Worm (Caenorhabditis elegans): Measurements from ENCODE around the gene F47B8.8.
A peak's percentile ranks its signal among the peaks of the same experiment; 100 is the strongest.

The F47B8.8 gene

DNA sequence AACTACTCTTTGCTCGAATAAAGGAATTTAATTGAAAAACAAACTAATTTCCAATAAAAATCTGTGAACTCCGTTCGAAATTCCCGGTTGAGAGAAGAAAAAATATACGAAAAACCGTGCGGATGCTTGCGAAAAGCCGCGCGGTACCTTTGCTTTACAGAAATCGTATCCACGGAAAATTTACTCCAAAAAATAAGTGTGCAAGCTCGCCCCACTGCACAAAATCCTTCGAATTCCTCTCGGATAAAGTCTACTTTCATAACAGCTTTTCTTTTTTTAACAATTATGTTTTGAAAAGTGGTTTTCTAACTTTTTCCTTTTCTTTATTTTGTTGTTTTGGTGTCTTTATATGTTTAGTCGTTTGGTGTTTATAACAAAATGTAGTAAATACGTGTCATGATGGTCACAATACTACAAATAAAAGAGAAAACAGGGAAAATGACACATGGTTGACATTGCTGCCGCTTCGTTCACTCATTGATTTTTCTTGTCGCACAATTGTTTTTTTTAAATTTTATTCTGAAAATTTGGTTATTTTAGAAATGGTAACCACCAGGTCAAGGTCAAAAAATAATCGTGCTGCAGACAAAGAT is 15.8 kb downstream of the F47B8.8 start, which contains the start of gene cept-2 (continued):
- TF ChIP-seq nhr-179 (tag; optimal IDR thresholded peaks at IDR 0.05) (no peak), Y56A3A.18 (GFP tag; IDR thresholded peaks at IDR 0.05) (no peak), lin-54 (GFP tag; optimal IDR thresholded peaks at IDR 0.05) (no peak), nfya-2 (GFP tag; IDR thresholded peaks at IDR 0.05) (no peak), aptf-2 (GFP tag; conservative IDR thresholded peaks at IDR 0.05) (no peak), nfyb-1 (GFP tag; IDR thresholded peaks at IDR 0.05) (peak; percentile 67), C17E4.6 (GFP tag; IDR thresholded peaks at IDR 0.05) (no peak), ztf-3 (GFP tag; optimal IDR thresholded peaks at IDR 0.05) (no peak), hlh-12 (tag; optimal IDR thresholded peaks at IDR 0.05) (no peak), Y79H2A.3 (GFP tag; conservative IDR thresholded peaks at IDR 0.05) (no peak)

ce11 chrV:14350498-14350897 is 19.0 kb downstream of the F47B8.8 start:
- no peak for TF ChIP-seq ztf-26 (tag; optimal IDR thresholded peaks at IDR 0.05)
- TF ChIP-seq snpc-1.1 (tag; optimal IDR thresholded peaks at IDR 0.05; ENCODE audit: insufficient read depth), result no peak
- 0 out of 2 replicates have a peak, but pooled peaks have one; percentile 35 for TF ChIP-seq attf-6 (GFP tag; IDR thresholded peaks at IDR 0.05)
- TF ChIP-seq ceh-40 (GFP tag; IDR thresholded peaks at IDR 0.05), result no peak
- TF ChIP-seq Y95B8A.8 (GFP tag; IDR thresholded peaks at IDR 0.05), result no peak
- no peak for TF ChIP-seq bed-1 (GFP tag; IDR thresholded peaks at IDR 0.05)
- TF ChIP-seq D2030.7 (GFP tag; IDR thresholded peaks at IDR 0.05), result peak; percentile 13; the same call in 1 of the 2 replicates
- peak; percentile 62 for TF ChIP-seq madf-6 (GFP tag; IDR thresholded peaks at IDR 0.05)
- peak; percentile 17; the same call in 1 of the 2 replicates for TF ChIP-seq lin-26 (GFP tag; IDR thresholded peaks at IDR 0.05)
- TF ChIP-seq F22D6.2 (tag; optimal IDR thresholded peaks at IDR 0.05), result no peak
- TF ChIP-seq egrh-3 (GFP tag; IDR thresholded peaks at IDR 0.05), result no peak
- TF ChIP-seq dpl-1 (GFP tag; optimal IDR thresholded peaks at IDR 0.05), result no peak
- no peak for TF ChIP-seq sdz-38 (tag; optimal IDR thresholded peaks at IDR 0.05)
- no peak for TF ChIP-seq ztf-18 (tag; optimal IDR thresholded peaks at IDR 0.05)
- no peak for TF ChIP-seq die-1 (tag; optimal IDR thresholded peaks at IDR 0.05)
- no peak for TF ChIP-seq nhr-179 (tag; optimal IDR thresholded peaks at IDR 0.05)
- TF ChIP-seq pbrm-1 (GFP tag; IDR thresholded peaks at IDR 0.05), result 0 out of 2 replicates have a peak, but pooled peaks have one; percentile 19
- peak; percentile 63 for TF ChIP-seq lsl-1 (GFP tag; optimal IDR thresholded peaks at IDR 0.05)
- peak; percentile 25 for TF ChIP-seq snpc-3.4 (tag; optimal IDR thresholded peaks at IDR 0.05)
- TF ChIP-seq akir-1 (GFP tag; optimal IDR thresholded peaks at IDR 0.05), result no peak
- TF ChIP-seq mes-4 (tag; optimal IDR thresholded peaks at IDR 0.05), result no peak
- TF ChIP-seq zim-3 (tag; optimal IDR thresholded peaks at IDR 0.05), result no peak
- TF ChIP-seq nhr-120 (GFP tag; IDR thresholded peaks at IDR 0.05), result no peak
- no peak for TF ChIP-seq Y79H2A.3 (GFP tag; conservative IDR thresholded peaks at IDR 0.05)
- no peak for TF ChIP-seq madf-10 (tag; optimal IDR thresholded peaks at IDR 0.05)
- TF ChIP-seq mxl-1 (tag; optimal IDR thresholded peaks at IDR 0.05), result no peak
- TF ChIP-seq ztf-25 (GFP tag; IDR thresholded peaks at IDR 0.05), result 0 out of 2 replicates have a peak, but pooled peaks have one; percentile 19
- TF ChIP-seq lin-35 (GFP tag; optimal IDR thresholded peaks at IDR 0.05), result no peak
- TF ChIP-seq F33H1.4 (GFP tag; IDR thresholded peaks at IDR 0.05), result peak; percentile 67
- no peak for TF ChIP-seq ccch-3 (GFP tag; optimal IDR thresholded peaks at IDR 0.05)
- TF ChIP-seq snpc-1.3 (tag; optimal IDR thresholded peaks at IDR 0.05; ENCODE audit: insufficient read depth), result no peak
- no peak for TF ChIP-seq F57A8.1 (GFP tag; optimal IDR thresholded peaks at IDR 0.05)

All from whole organism, young adult.